Worm (Caenorhabditis elegans): ENCODE results near the gene Y53G8AR.5.

ce11 chrIII:3343463-3343862 lies 46.2 kb downstream of the Y53G8AR.5 start:
- no peak for TF ChIP-seq pha-4 (tag; optimal IDR thresholded peaks at IDR 0.05)
- TF ChIP-seq unc-86 (tag; optimal IDR thresholded peaks at IDR 0.05): no peak
- no peak for TF ChIP-seq ceh-6 (GFP tag; optimal IDR thresholded peaks at IDR 0.05)
- TF ChIP-seq gmeb-2 (tag; optimal IDR thresholded peaks at IDR 0.05): no peak
- no peak for TF ChIP-seq ama-1 (optimal IDR thresholded peaks at IDR 0.05)

Data from whole organism, late embryonic.